Worm (Caenorhabditis elegans) whole organism, early embryonic: ENCODE measurements around the gene C38D4.10.

Source experiments
- B0310.2 ChIP-seq: sonication (generic microtip); optimal IDR thresholded peaks from 2 replicates; lab custom pipeline; 2016; ENCODE audit warnings: mild to moderate bottlenecking, missing genetic modification characterization, missing compliant biosample characterization
- ama-1 ChIP-seq: fragments of 150-350 bp; optimal IDR thresholded peaks from 2 replicates; lab custom pipeline; 2014
- ceh-13 ChIP-seq: fragments of 200-800 bp; sonication (Bioruptor generic); optimal IDR thresholded peaks from 2 replicates; lab custom pipeline; 2018; ENCODE audit warnings: mild to moderate bottlenecking, missing genetic modification characterization, missing compliant biosample characterization
- ets-7 ChIP-seq: sonication (generic microtip); optimal IDR thresholded peaks from 2 replicates; lab custom pipeline; 2016; ENCODE audit warnings: missing genotype, missing genetic modification characterization, missing compliant biosample characterization
- flt-1 ChIP-seq: fragments of 200-800 bp; sonication (Bioruptor generic); IDR thresholded peaks from 2 replicates; pipeline ENCODE4 v1.3.6; 2022; ENCODE audit warnings: missing genetic modification characterization, missing compliant biosample characterization
- hmbx-1 ChIP-seq: sonication (generic microtip); optimal IDR thresholded peaks from 2 replicates; lab custom pipeline; 2016; ENCODE audit warnings: mild to moderate bottlenecking, missing genetic modification characterization, missing compliant biosample characterization
- hmg-4 ChIP-seq: fragments of 200-800 bp; sonication (Bioruptor generic); optimal IDR thresholded peaks from 2 replicates; lab custom pipeline; 2018; ENCODE audit warnings: mild to moderate bottlenecking, missing genetic modification characterization, missing compliant biosample characterization
- hnd-1 ChIP-seq: sonication (generic microtip); optimal IDR thresholded peaks from 2 replicates; lab custom pipeline; 2016; ENCODE audit warnings: missing genetic modification characterization, missing compliant biosample characterization
- pes-1 ChIP-seq: fragments of 200-800 bp; sonication (Bioruptor generic); IDR thresholded peaks from 2 replicates; pipeline ENCODE4 v1.3.6; 2022; ENCODE audit warnings: missing genetic modification reagents, missing genetic modification characterization, missing compliant biosample characterization
- scrt-1 ChIP-seq: fragments of 200-800 bp; sonication (Bioruptor generic); IDR thresholded peaks from 2 replicates; pipeline ENCODE4 v1.3.6; 2022; ENCODE audit warnings: missing genetic modification characterization, missing compliant biosample characterization
- sea-1 ChIP-seq: fragments of 200-800 bp; sonication (Bioruptor generic); conservative IDR thresholded peaks from 2 replicates; pipeline ENCODE4 v1.3.6; 2022; ENCODE audit warnings: missing genetic modification characterization, missing compliant biosample characterization
- tbx-11 ChIP-seq: fragments of 200-800 bp; sonication (Bioruptor generic); IDR thresholded peaks from 2 replicates; pipeline ENCODE4 v1.3.6; 2022; ENCODE audit warnings: missing genetic modification characterization, missing compliant biosample characterization
- tbx-37 ChIP-seq: fragments of 200-800 bp; sonication (Bioruptor generic); conservative IDR thresholded peaks from 2 replicates; pipeline ENCODE4 v1.3.6; 2022; ENCODE audit warnings: missing genetic modification reagents, missing genetic modification characterization, missing compliant biosample characterization
- tra-4 ChIP-seq: sonication (generic microtip); optimal IDR thresholded peaks from 2 replicates; lab custom pipeline; 2017; ENCODE audit warnings: missing genetic modification characterization, missing compliant biosample characterization

- TF ChIP-seq ceh-13 (GFP tag; lab: Kevin White, UChicago) (no peak), ama-1 (lab: Kevin White, UChicago) (no peak), flt-1 (GFP tag; lab: Robert Waterston, UW) (no peak), hnd-1 (tag; lab: Kevin White, UChicago) (no peak), pes-1 (no peak), tbx-37 (no peak), ets-7 (no peak), B0310.2 (tag; lab: Kevin White, UChicago) (no peak), hmg-4 (GFP tag; lab: Kevin White, UChicago) (no peak), tra-4 (no peak), tbx-11 (no peak), scrt-1 (GFP tag; lab: Robert Waterston, UW) (no peak), sea-1 (GFP tag; lab: Robert Waterston, UW) (no peak), hmbx-1 (tag; lab: Kevin White, UChicago) (no peak)
Observed at ce11 chrIII:4785714-4786113, 3.4 kb downstream of the C38D4.10 start, which contains the start of gene mel-28.
